Fruit fly (Drosophila melanogaster): Measurements from ENCODE around the gene Pfdn6.
A peak's percentile ranks its signal among the peaks of the same experiment; 100 is the strongest.

The Pfdn6 gene

DNA sequence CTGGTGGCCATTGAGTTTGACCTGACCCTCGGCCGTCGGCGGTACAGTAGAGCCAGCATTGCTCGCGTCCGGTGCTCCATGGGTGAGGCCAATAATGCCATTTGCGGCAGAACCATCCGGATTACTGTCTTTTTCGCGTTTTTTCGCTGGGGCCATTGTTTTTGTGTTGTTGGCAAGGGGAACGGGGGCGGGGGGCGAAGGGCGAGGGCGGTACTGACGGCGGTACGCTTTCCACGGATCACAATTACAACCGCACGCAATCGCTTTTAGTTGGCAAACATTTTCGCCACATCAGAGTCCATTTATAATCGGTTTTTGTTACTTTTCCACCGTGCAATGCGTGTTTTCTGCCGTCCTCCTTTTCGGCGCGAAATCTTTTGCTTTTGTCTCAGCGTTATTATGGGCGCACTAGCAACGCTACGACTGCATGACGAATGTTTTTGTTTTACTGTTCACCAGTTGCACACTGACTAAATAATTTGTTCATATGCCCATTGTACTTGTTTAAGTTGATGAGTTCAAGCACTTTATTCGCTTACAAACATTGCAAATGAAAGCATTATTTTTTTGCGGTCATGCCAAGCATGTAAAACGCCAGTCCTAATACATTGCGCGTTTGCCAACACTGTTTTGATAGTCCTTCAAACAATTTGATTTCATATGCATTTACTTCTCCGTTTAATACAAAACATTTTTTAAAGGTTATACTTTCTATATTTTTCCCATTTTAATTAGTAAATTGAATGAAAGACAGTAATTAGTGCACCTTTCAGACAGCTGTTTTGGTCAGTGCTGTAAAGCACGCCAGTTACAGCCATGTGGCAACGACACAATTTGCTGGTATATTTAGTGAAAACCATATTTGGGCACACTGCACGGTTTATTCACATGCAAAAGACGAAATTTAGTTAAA, at the start of gene Pfdn6 (continued):
- TF ChIP-seq Smox (GFP tag; optimal IDR thresholded peaks at IDR 0.05), result no peak
- no peak for TF ChIP-seq Blimp-1 (GFP tag; optimal IDR thresholded peaks at IDR 0.05)
- TF ChIP-seq svp (GFP tag), result no peak
- TF ChIP-seq CG11294 (GFP tag; IDR thresholded peaks at IDR 0.05), result peak; percentile 55; the same call in 1 of the 2 replicates
- peak; percentile 70 for TF ChIP-seq Sox15 (GFP tag; optimal IDR thresholded peaks at IDR 0.05)
- no peak for TF ChIP-seq ss (GFP tag; optimal IDR thresholded peaks at IDR 0.05)
- TF ChIP-seq CG8319 (GFP tag; optimal IDR thresholded peaks at IDR 0.05), result no peak
- no peak for TF ChIP-seq Met (GFP tag; optimal IDR thresholded peaks at IDR 0.05)
- no peak for TF ChIP-seq CG8632 (GFP tag; optimal IDR thresholded peaks at IDR 0.05)
- TF ChIP-seq lz (GFP tag; optimal IDR thresholded peaks at IDR 0.05), result peak; percentile 73

dm6 chr3L:19895556-19895995, 27.9 kb upstream of the Pfdn6 start:
- TF ChIP-seq Sox102F (GFP tag; optimal IDR thresholded peaks at IDR 0.05) (no peak), vri (GFP tag; optimal IDR thresholded peaks at IDR 0.05) (peak; percentile 72), CG6792 (GFP tag; optimal IDR thresholded peaks at IDR 0.05) (no peak), Blimp-1 (GFP tag; optimal IDR thresholded peaks at IDR 0.05) (peak; percentile 40), CG8632 (GFP tag; optimal IDR thresholded peaks at IDR 0.05) (no peak), ss (GFP tag; optimal IDR thresholded peaks at IDR 0.05) (peak in 1 of 2 experiments; percentile 60), fkh (GFP tag; optimal IDR thresholded peaks at IDR 0.05) (peak; percentile 69), CG6854 (GFP tag; optimal IDR thresholded peaks at IDR 0.05) (peak; percentile 22), CG6808 (GFP tag; optimal IDR thresholded peaks at IDR 0.05) (no peak), CG34406 (GFP tag; optimal IDR thresholded peaks at IDR 0.05) (no peak), CG7368 (GFP tag; optimal IDR thresholded peaks at IDR 0.05) (no peak), dac (GFP tag; optimal IDR thresholded peaks at IDR 0.05) (no peak), CG6163 (GFP tag; IDR thresholded peaks at IDR 0.05) (peak; percentile 72), fd59A (GFP tag; optimal IDR thresholded peaks at IDR 0.05) (no peak), CG9139 (GFP tag; optimal IDR thresholded peaks at IDR 0.05) (no peak), Gug (GFP tag; IDR thresholded peaks at IDR 0.05) (no peak), CG15336 (GFP tag; IDR thresholded peaks at IDR 0.05) (peak; percentile 26; the same call in 1 of the 2 replicates), acj6 (GFP tag; optimal IDR thresholded peaks at IDR 0.05) (no peak), CG3032 (tag; optimal IDR thresholded peaks at IDR 0.05) (peak; percentile 4), Ets96B (tag; optimal IDR thresholded peaks at IDR 0.05) (peak; percentile 17), spab (GFP tag; optimal IDR thresholded peaks at IDR 0.05) (no peak), Hr38 (GFP tag; optimal IDR thresholded peaks at IDR 0.05) (no peak), CG6276 (GFP tag; optimal IDR thresholded peaks at IDR 0.05) (no peak), achi (GFP tag; optimal IDR thresholded peaks at IDR 0.05) (no peak), Eip75B (GFP tag; optimal IDR thresholded peaks at IDR 0.05) (no peak), svp (GFP tag) (peak; percentile 99), eg (GFP tag; IDR thresholded peaks at IDR 0.05) (0 out of 3 replicates have a peak, but pooled peaks have one; percentile 42), esn (GFP tag; optimal IDR thresholded peaks at IDR 0.05) (no peak), dsx (GFP tag; optimal IDR thresholded peaks at IDR 0.05; ENCODE audit: poor library complexity, severe bottlenecking) (peak; percentile 60), Lpt (GFP tag; optimal IDR thresholded peaks at IDR 0.05) (peak; percentile 33), salr (GFP tag; optimal IDR thresholded peaks at IDR 0.05) (no peak), OdsH (GFP tag; optimal IDR thresholded peaks at IDR 0.05) (no peak), Eip78C (GFP tag) (peak; percentile 61), cyc (GFP tag; optimal IDR thresholded peaks at IDR 0.05) (no peak), CG3919 (GFP tag; optimal IDR thresholded peaks at IDR 0.05) (no peak), Sox14 (GFP tag; optimal IDR thresholded peaks at IDR 0.05) (peak; percentile 38), CG1621 (tag; optimal IDR thresholded peaks at IDR 0.05) (peak; percentile 69), fd85E (GFP tag; optimal IDR thresholded peaks at IDR 0.05) (no peak), Met (GFP tag; optimal IDR thresholded peaks at IDR 0.05) (no peak), CG32006 (GFP tag; optimal IDR thresholded peaks at IDR 0.05) (no peak)

Measured in whole organism, prepupa.